Worm (Caenorhabditis elegans): ENCODE results near the gene ZC250.4.

ZC250.4 gene

DNA sequence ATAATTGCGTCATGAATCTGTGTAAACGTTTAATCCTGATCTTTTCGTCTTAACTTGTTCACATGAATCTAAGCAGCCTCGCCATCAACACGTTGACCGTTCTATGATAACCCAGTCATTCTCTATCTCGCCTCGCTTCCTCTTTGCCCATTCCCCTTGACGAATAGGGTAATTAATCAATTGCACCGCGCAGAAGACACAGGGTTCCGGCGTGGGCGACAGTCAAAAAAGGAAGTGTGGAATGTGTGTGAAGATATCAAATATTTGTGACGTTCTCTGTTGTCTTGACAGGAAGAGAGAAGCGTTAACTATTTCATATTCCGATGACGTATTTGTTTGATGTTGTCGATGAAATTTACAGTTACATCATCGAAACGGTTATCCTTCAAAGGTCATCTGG is 19.9 kb upstream of the ZC250.4 start (continued):
- TF ChIP-seq nhr-19 (GFP tag; conservative IDR thresholded peaks at IDR 0.05) (peak; percentile 57), ets-5 (GFP tag; IDR thresholded peaks at IDR 0.05) (no peak), ceh-8 (GFP tag; optimal IDR thresholded peaks at IDR 0.05) (no peak), blmp-1 (tag; optimal IDR thresholded peaks at IDR 0.05) (peak; percentile 87), C16A3.4 (tag; optimal IDR thresholded peaks at IDR 0.05) (peak; percentile 10)

DNA sequence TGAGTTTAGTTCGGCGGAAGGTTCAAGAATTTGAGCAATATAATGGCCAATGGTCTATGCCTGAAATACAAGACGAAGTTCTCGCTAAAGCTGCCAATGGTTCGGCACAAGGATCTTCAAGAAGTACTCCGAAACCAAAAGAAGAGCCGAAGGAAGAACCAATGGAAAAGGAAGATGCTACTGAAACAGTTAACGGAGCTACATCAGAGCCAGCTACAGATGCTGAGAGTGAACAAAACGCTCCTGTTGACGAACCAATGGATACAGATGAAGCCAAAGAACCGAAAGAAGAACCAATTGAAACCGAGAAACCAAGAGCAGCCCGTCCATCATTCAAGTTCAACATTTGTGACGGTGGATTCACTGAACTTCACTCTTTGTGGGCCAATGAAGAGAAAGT is 18.3 kb upstream of the ZC250.4 start:
- TF ChIP-seq efl-1 (optimal IDR thresholded peaks at IDR 0.05): no peak
- TF ChIP-seq efl-1 (GFP tag; optimal IDR thresholded peaks at IDR 0.05 in 1 of 2): peak in 1 of 2 experiments; percentile 80
- TF ChIP-seq nhr-84 (tag; optimal IDR thresholded peaks at IDR 0.05): no peak
- TF ChIP-seq ztf-4 (tag; optimal IDR thresholded peaks at IDR 0.05): no peak

DNA sequence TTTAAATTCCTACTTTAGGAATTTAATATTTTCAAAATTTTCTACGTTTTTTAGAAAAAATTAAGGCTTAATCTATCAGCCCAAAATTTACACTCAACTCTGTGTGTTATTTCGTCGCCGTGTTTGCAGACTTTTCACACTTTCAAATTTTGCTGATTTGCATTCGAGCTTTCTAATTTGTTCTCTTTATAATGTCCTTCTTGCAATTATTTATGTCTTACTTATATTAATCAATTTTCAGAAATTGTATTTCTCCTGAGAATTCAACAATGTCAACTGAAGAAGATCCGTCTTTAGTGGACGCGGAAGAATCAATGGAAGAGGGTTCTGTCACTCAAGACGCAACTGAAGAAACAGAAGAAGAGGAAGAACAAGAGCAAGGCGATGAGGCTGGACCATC is 13.7 kb upstream of the ZC250.4 start, which contains the start of gene let-418:
TSS of gene let-418 (plus strand) at position 242 of the 400 bp plus-strand sequence.
- TF ChIP-seq xbp-1 (tag; optimal IDR thresholded peaks at IDR 0.05) (no peak), ces-1 (GFP tag; optimal IDR thresholded peaks at IDR 0.05) (no peak), efl-1 (optimal IDR thresholded peaks at IDR 0.05) (peak in 1 of 2 experiments; percentile 2), efl-1 (GFP tag; optimal IDR thresholded peaks at IDR 0.05 in 1 of 2) (peak; percentile 44 to 92), rnt-1 (tag; optimal IDR thresholded peaks at IDR 0.05) (no peak), mef-2 (tag; optimal IDR thresholded peaks at IDR 0.05) (no peak), ets-5 (GFP tag; IDR thresholded peaks at IDR 0.05) (no peak), grh-1 (GFP tag; IDR thresholded peaks at IDR 0.05) (no peak), lin-35 (GFP tag; optimal IDR thresholded peaks at IDR 0.05) (peak in 1 of 2 experiments; percentile 11), lin-15B (tag; optimal IDR thresholded peaks at IDR 0.05) (no peak), dpl-1 (GFP tag; optimal IDR thresholded peaks at IDR 0.05) (peak in 2 of 3 experiments; percentile 3 to 38), ceh-88 (GFP tag; IDR thresholded peaks at IDR 0.05) (no peak), C04F5.9 (tag; optimal IDR thresholded peaks at IDR 0.05) (no peak), aly-2 (tag; optimal IDR thresholded peaks at IDR 0.05) (no peak), unc-130 (tag; optimal IDR thresholded peaks at IDR 0.05) (no peak), nhr-20 (tag; optimal IDR thresholded peaks at IDR 0.05) (no peak), unc-30 (tag; optimal IDR thresholded peaks at IDR 0.05) (no peak), ztf-4 (tag; optimal IDR thresholded peaks at IDR 0.05) (no peak), sptf-1 (tag; optimal IDR thresholded peaks at IDR 0.05) (no peak), tbx-2 (tag; optimal IDR thresholded peaks at IDR 0.05) (peak; percentile 14), dsc-1 (tag; optimal IDR thresholded peaks at IDR 0.05) (no peak), hpl-2 (GFP tag; optimal IDR thresholded peaks at IDR 0.05) (no peak), F16B12.6 (tag; optimal IDR thresholded peaks at IDR 0.05) (peak; percentile 74), lir-3 (tag; optimal IDR thresholded peaks at IDR 0.05; ENCODE audit: poor library complexity) (no peak), lsy-2 (tag; optimal IDR thresholded peaks at IDR 0.05) (peak in 1 of 2 experiments; percentile 16)

ce11 chrV:5825478-5825877 is 12.5 kb upstream of the ZC250.4 start:
- peak; percentile 6 to 24 for TF ChIP-seq efl-1 (optimal IDR thresholded peaks at IDR 0.05)
- TF ChIP-seq efl-1 (GFP tag; optimal IDR thresholded peaks at IDR 0.05 in 1 of 2): no peak
- TF ChIP-seq hlh-4 (tag; optimal IDR thresholded peaks at IDR 0.05): no peak

DNA sequence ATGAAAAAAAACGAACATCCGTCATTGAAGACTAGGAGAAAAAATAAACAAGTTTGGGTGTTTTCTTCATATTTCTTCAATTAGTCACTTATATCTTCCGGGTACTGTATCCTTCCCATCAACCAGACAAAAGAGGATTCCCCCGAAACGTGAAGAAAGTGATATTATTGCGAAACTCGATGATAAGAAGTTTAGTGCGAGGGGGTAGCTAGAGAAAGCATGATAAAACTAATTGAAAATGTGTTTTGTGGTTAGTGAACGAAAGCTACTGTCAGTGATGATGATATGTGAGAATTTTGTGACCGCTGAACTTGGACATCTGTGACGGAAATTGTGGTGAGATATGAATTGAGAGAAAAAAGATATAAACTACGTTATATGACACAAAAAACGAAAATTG is 10.0 kb upstream of the ZC250.4 start:
- no peak for TF ChIP-seq sup-37 (GFP tag; optimal IDR thresholded peaks at IDR 0.05)
- no peak for TF ChIP-seq unc-62 (GFP tag; optimal IDR thresholded peaks at IDR 0.05)
- TF ChIP-seq nhr-85 (tag): peak; percentile 86
- TF ChIP-seq lin-35 (GFP tag; optimal IDR thresholded peaks at IDR 0.05): peak in 1 of 2 experiments; percentile 11
- peak; percentile 71 for TF ChIP-seq nhr-71 (tag; optimal IDR thresholded peaks at IDR 0.05)
- TF ChIP-seq nhr-12 (tag; optimal IDR thresholded peaks at IDR 0.05): no peak
- TF ChIP-seq sox-4 (tag; optimal IDR thresholded peaks at IDR 0.05): no peak
- TF ChIP-seq mep-1 (tag; optimal IDR thresholded peaks at IDR 0.05): no peak
- TF ChIP-seq efl-3 (GFP tag; optimal IDR thresholded peaks at IDR 0.05): no peak
- TF ChIP-seq Y116A8C.19 (tag; optimal IDR thresholded peaks at IDR 0.05; ENCODE audit: borderline replicate concordance): no peak
- TF ChIP-seq tlp-1 (tag; optimal IDR thresholded peaks at IDR 0.05): no peak
- TF ChIP-seq nhr-90 (tag; optimal IDR thresholded peaks at IDR 0.05; ENCODE audit: poor library complexity): peak; percentile 21
- no peak for TF ChIP-seq nhr-77 (tag; optimal IDR thresholded peaks at IDR 0.05)
- no peak for TF ChIP-seq swsn-7 (tag; optimal IDR thresholded peaks at IDR 0.05)
- TF ChIP-seq snpc-4 (tag; optimal IDR thresholded peaks at IDR 0.05): no peak
- no peak for TF ChIP-seq unc-98 (GFP tag; IDR thresholded peaks at IDR 0.05)
- TF ChIP-seq lin-14 (GFP tag; optimal IDR thresholded peaks at IDR 0.05): peak; percentile 70
- peak; percentile 32 for TF ChIP-seq snu-23 (GFP tag; optimal IDR thresholded peaks at IDR 0.05)
- TF ChIP-seq fkh-4 (tag; optimal IDR thresholded peaks at IDR 0.05; ENCODE audit: borderline replicate concordance): no peak
